Worm (Caenorhabditis elegans): ENCODE results near the gene spe-10.

The spe-10 gene

DNA sequence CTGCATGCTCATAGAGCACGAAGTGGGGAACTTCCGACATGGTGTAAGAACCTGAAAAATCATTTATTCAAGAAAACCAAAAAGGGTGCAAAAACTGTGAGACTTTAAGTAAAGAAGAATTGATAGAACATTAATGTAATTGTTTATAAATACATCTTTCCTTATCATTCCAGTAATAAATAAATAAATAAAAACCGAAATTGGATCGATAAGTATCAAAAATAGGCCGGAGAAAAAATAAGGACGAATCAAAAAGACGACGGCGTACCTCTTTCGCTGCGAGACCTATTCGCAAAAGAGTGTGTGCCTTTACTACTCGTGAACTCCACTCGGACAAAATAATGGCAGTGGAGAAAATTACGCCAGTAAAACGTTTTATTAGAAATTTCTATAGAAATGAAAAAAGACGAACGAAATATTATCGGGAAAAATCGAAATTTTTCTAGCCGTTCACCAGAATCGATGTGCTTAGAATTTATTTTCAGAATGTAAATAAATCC is 31.1 kb upstream of the spe-10 start, which contains the start of gene nol-56 (continued):
- TF ChIP-seq ztf-28 (GFP tag; IDR thresholded peaks at IDR 0.05) (no peak), madf-10 (tag; optimal IDR thresholded peaks at IDR 0.05) (peak; percentile 29), hmg-20 (GFP tag; IDR thresholded peaks at IDR 0.05) (0 out of 2 replicates have a peak, but pooled peaks have one; percentile 25), mcd-1 (GFP tag; IDR thresholded peaks at IDR 0.05) (peak; percentile 78), F55B11.4 (tag; optimal IDR thresholded peaks at IDR 0.05; ENCODE audit: borderline replicate concordance, insufficient read depth) (no peak), athp-1 (tag; optimal IDR thresholded peaks at IDR 0.05) (peak; percentile 2), zfh-2 (GFP tag; conservative IDR thresholded peaks at IDR 0.05) (no peak), nhr-179 (tag; optimal IDR thresholded peaks at IDR 0.05) (no peak), him-1 (tag; optimal IDR thresholded peaks at IDR 0.05) (no peak), hsf-1 (GFP tag; IDR thresholded peaks at IDR 0.05) (no peak), sptf-2 (GFP tag; optimal IDR thresholded peaks at IDR 0.05) (no peak), ceh-100 (GFP tag; IDR thresholded peaks at IDR 0.05) (no peak), aptf-2 (GFP tag; conservative IDR thresholded peaks at IDR 0.05) (no peak), Y67H2A.10 (GFP tag; conservative IDR thresholded peaks at IDR 0.05) (no peak), rcor-1 (GFP tag; IDR thresholded peaks at IDR 0.05) (0 out of 2 replicates have a peak, but pooled peaks have one; percentile 15), tlf-1 (GFP tag; optimal IDR thresholded peaks at IDR 0.05) (peak; percentile 48), K12H6.12 (tag; optimal IDR thresholded peaks at IDR 0.05) (peak; percentile 24), snpc-1.1 (tag; optimal IDR thresholded peaks at IDR 0.05; ENCODE audit: insufficient read depth) (no peak), K11D2.4 (GFP tag; IDR thresholded peaks at IDR 0.05) (no peak), akir-1 (GFP tag; optimal IDR thresholded peaks at IDR 0.05) (no peak), F39B2.1 (GFP tag; IDR thresholded peaks at IDR 0.05) (no peak), madf-3 (GFP tag; IDR thresholded peaks at IDR 0.05) (peak; percentile 79), ekl-4 (GFP tag; IDR thresholded peaks at IDR 0.05) (no peak), nhr-27 (tag; optimal IDR thresholded peaks at IDR 0.05) (no peak), egrh-3 (GFP tag; IDR thresholded peaks at IDR 0.05) (no peak), ama-1 (optimal IDR thresholded peaks at IDR 0.05) (no peak), ama-1 (GFP tag; optimal IDR thresholded peaks at IDR 0.05) (no peak), nfyb-1 (GFP tag; IDR thresholded peaks at IDR 0.05) (0 out of 2 replicates have a peak, but pooled peaks have one; percentile 62), F52B5.7 (tag; optimal IDR thresholded peaks at IDR 0.05) (no peak), madf-8 (GFP tag; conservative IDR thresholded peaks at IDR 0.05) (no peak), ztf-22 (GFP tag; optimal IDR thresholded peaks at IDR 0.05) (no peak), snpc-3.4 (tag; optimal IDR thresholded peaks at IDR 0.05) (no peak), ceh-91 (GFP tag; IDR thresholded peaks at IDR 0.05) (no peak), Y56A3A.18 (GFP tag; IDR thresholded peaks at IDR 0.05) (no peak), B0336.3 (GFP tag; IDR thresholded peaks at IDR 0.05) (no peak), mel-28 (tag; optimal IDR thresholded peaks at IDR 0.05; ENCODE audit: borderline replicate concordance) (no peak), lir-1 (GFP tag; conservative IDR thresholded peaks at IDR 0.05) (peak; percentile 33; the same call in 1 of the 2 replicates), ceh-27 (GFP tag; optimal IDR thresholded peaks at IDR 0.05) (peak; percentile 65), rec-8 (tag; optimal IDR thresholded peaks at IDR 0.05) (no peak), ztf-18 (tag; optimal IDR thresholded peaks at IDR 0.05) (peak; percentile 64), zim-3 (tag; optimal IDR thresholded peaks at IDR 0.05) (no peak), bed-2 (GFP tag; IDR thresholded peaks at IDR 0.05) (peak; percentile 14; the same call in 1 of the 2 replicates), lin-35 (GFP tag; optimal IDR thresholded peaks at IDR 0.05) (peak in 1 of 3 experiments; percentile 71), chd-7 (tag; optimal IDR thresholded peaks at IDR 0.05) (no peak), let-607 (tag; optimal IDR thresholded peaks at IDR 0.05) (peak in 1 of 2 experiments; percentile 60), madf-6 (GFP tag; IDR thresholded peaks at IDR 0.05) (peak; percentile 51; the same call in 1 of the 2 replicates), C17E4.6 (GFP tag; IDR thresholded peaks at IDR 0.05) (no peak), ets-4 (GFP tag; optimal IDR thresholded peaks at IDR 0.05) (no peak)
